Fruit fly (Drosophila melanogaster) whole organism, embryonic: Measurements from ENCODE around the gene Fancl.

Experiments
- Atf-2 ChIP-seq: fragments of 200-800 bp; sonication (Bioruptor generic); optimal IDR thresholded peaks from 2 replicates; lab custom pipeline; 2016; ENCODE audit warnings: missing biosample characterization, missing genetic modification characterization
- C15 ChIP-seq: fragments of 200-800 bp; sonication (Bioruptor generic); IDR thresholded peaks from 3 replicates; pipeline ENCODE4 v1.3.6; 2022; ENCODE audit warnings: missing biosample characterization, missing genetic modification characterization
- CG1024 ChIP-seq: fragments of 200-800 bp; sonication (Bioruptor generic); IDR thresholded peaks from 2 replicates; pipeline ENCODE4 v1.3.6; 2022; ENCODE audit warnings: missing biosample characterization, missing genetic modification characterization
- CG10267 ChIP-seq: fragments of 200-800 bp; sonication (Bioruptor generic); optimal IDR thresholded peaks from 2 replicates; lab custom pipeline; 2018; ENCODE audit warnings: missing biosample characterization, mild to moderate bottlenecking, missing genetic modification characterization, moderate library complexity
- CG10366 ChIP-seq: fragments of 200-800 bp; sonication (Bioruptor generic); IDR thresholded peaks from 2 replicates; pipeline ENCODE4 v1.3.6; 2022; ENCODE audit warnings: missing biosample characterization, missing genetic modification characterization
- CG14667 ChIP-seq: fragments of 200-800 bp; sonication (Bioruptor generic); IDR thresholded peaks from 2 replicates; pipeline ENCODE4 v1.3.6; 2022; ENCODE audit warnings: missing biosample characterization, missing genetic modification characterization
- CG15514 ChIP-seq: fragments of 200-800 bp; sonication (Bioruptor generic); optimal IDR thresholded peaks from 3 replicates; lab custom pipeline; 2017; ENCODE audit warnings: missing biosample characterization, missing genetic modification characterization, mild to moderate bottlenecking, moderate library complexity, missing genetic modification reagents
- CG15601 ChIP-seq: fragments of 200-800 bp; sonication (Bioruptor generic); optimal IDR thresholded peaks from 3 replicates; lab custom pipeline; 2019; ENCODE audit warnings: missing biosample characterization, mild to moderate bottlenecking, missing genetic modification characterization, moderate library complexity
- CG16815 ChIP-seq: fragments of 200-800 bp; sonication (Bioruptor generic); optimal IDR thresholded peaks from 3 replicates; lab custom pipeline; 2017; ENCODE audit warnings: missing biosample characterization, mild to moderate bottlenecking, missing genetic modification characterization
- CG17359 ChIP-seq: fragments of 200-800 bp; sonication (Bioruptor generic); optimal IDR thresholded peaks from 3 replicates; lab custom pipeline; 2018; ENCODE audit warnings: missing biosample characterization, mild to moderate bottlenecking, missing genetic modification characterization, moderate library complexity
- CG3726 ChIP-seq: fragments of 200-800 bp; sonication (Bioruptor generic); IDR thresholded peaks from 3 replicates; pipeline ENCODE4, ENCODE4 v1.3.6; 2022; ENCODE audit warnings: missing biosample characterization, missing genetic modification characterization
- CG3838 ChIP-seq: fragments of 200-800 bp; sonication (Bioruptor generic); optimal IDR thresholded peaks from 3 replicates; lab custom pipeline; 2016; ENCODE audit warnings: missing biosample characterization, missing genetic modification characterization
- CG4820 ChIP-seq: fragments of 200-800 bp; sonication (Bioruptor generic); optimal IDR thresholded peaks from 3 replicates; lab custom pipeline; 2016; ENCODE audit warnings: missing biosample characterization, missing genetic modification characterization
- CG7839 ChIP-seq: fragments of 200-800 bp; sonication (Bioruptor generic); optimal IDR thresholded peaks from 3 replicates; lab custom pipeline; 2018; ENCODE audit warnings: missing biosample characterization, mild to moderate bottlenecking, missing genetic modification characterization, moderate library complexity
- CG8944 ChIP-seq: fragments of 200-800 bp; sonication (Bioruptor generic); optimal IDR thresholded peaks from 3 replicates; lab custom pipeline; 2016; ENCODE audit warnings: missing biosample characterization, missing genetic modification characterization
- CG9932 ChIP-seq: fragments of 200-800 bp; sonication (Bioruptor generic); IDR thresholded peaks from 2 replicates; pipeline ENCODE4 v1.3.6; 2022; ENCODE audit warnings: missing biosample characterization, missing genetic modification characterization
- Doc2 ChIP-seq: fragments of 200-800 bp; sonication (Bioruptor generic); IDR thresholded peaks from 2 replicates; pipeline ENCODE4 v1.3.6; 2022; ENCODE audit warnings: missing biosample characterization, missing genetic modification characterization
- Elba2 ChIP-seq: fragments of 200-800 bp; sonication (Bioruptor generic); optimal IDR thresholded peaks from 3 replicates; lab custom pipeline; 2016; ENCODE audit warnings: missing biosample characterization, missing genetic modification characterization
- MESR4 ChIP-seq: fragments of 200-800 bp; sonication (Bioruptor generic); optimal IDR thresholded peaks from 2 replicates; lab custom pipeline; 2018; ENCODE audit warnings: missing biosample characterization, mild to moderate bottlenecking, missing genetic modification characterization, moderate library complexity
- Med ChIP-seq: fragments of 200-800 bp; sonication (Bioruptor generic); peaks from one replicate; lab custom pipeline; 2016; ENCODE audit warnings: missing biosample characterization, missing genetic modification characterization, mild to moderate bottlenecking, inconsistent platforms, moderate library complexity
- Mes4 ChIP-seq: fragments of 200-800 bp; sonication (Bioruptor generic); optimal IDR thresholded peaks from 2 replicates; lab custom pipeline; 2016; ENCODE audit warnings: missing biosample characterization, missing genetic modification characterization
- Neu2 ChIP-seq: fragments of 200-800 bp; sonication (Bioruptor generic); optimal IDR thresholded peaks from 3 replicates; lab custom pipeline; 2016; ENCODE audit warnings: missing biosample characterization, missing genetic modification characterization, borderline replicate concordance
- Nf-YC ChIP-seq: fragments of 200-800 bp; optimal IDR thresholded peaks from 3 replicates; lab custom pipeline; 2019; ENCODE audit warnings: missing biosample characterization, mild to moderate bottlenecking, missing genetic modification characterization, moderate library complexity
- Pdp1 ChIP-seq, 2 experiments: fragments of 200-800 bp; sonication (Bioruptor generic); optimal IDR thresholded peaks; 3 replicates each; lab custom pipeline; 2016; ENCODE audit warnings: missing biosample characterization in 2 of 2, missing genetic modification characterization in 2 of 2, mild to moderate bottlenecking in 1 of 2, moderate library complexity in 1 of 2
- Trl ChIP-seq, 3 experiments: fragments of >200 bp in 2 of 3; fragments of 200-800 bp in 1 of 3; sonication (Bioruptor generic) in 1 of 3; optimal IDR thresholded peaks; 2 replicates in 1 of 3; 3 replicates in 2 of 3; lab custom pipeline; 2016 to 2017; ENCODE audit warnings: missing biosample characterization in 1 of 3, missing genetic modification characterization in 1 of 3
- Xrp1 ChIP-seq: fragments of 200-800 bp; sonication (Bioruptor generic); IDR thresholded peaks from 2 replicates; pipeline ENCODE4 v1.3.6; 2022; ENCODE audit warnings: missing biosample characterization, missing genetic modification characterization
- ase ChIP-seq: fragments of 200-800 bp; sonication (Bioruptor generic); IDR thresholded peaks from 3 replicates; pipeline ENCODE4 v1.3.6; 2022; ENCODE audit warnings: missing biosample characterization, missing genetic modification characterization
- cg ChIP-seq: fragments of 200-800 bp; sonication (Bioruptor generic); optimal IDR thresholded peaks from 3 replicates; lab custom pipeline; 2019; ENCODE audit warnings: missing biosample characterization, mild to moderate bottlenecking, missing genetic modification characterization, moderate library complexity
- chif ChIP-seq, 2 experiments: fragments of 200-800 bp; sonication (Bioruptor generic); optimal IDR thresholded peaks; 3 replicates each; lab custom pipeline; 2016; ENCODE audit warnings: missing biosample characterization in 2 of 2, missing genetic modification characterization in 2 of 2
- chinmo ChIP-seq: fragments of 200-800 bp; sonication (Bioruptor generic); IDR thresholded peaks from 4 replicates; pipeline ENCODE4 v1.3.6; 2022; ENCODE audit warnings: missing biosample characterization, missing genetic modification characterization; ENCODE audit not compliant: partially characterized antibody
- ci ChIP-seq: fragments of 200-800 bp; sonication (Bioruptor generic); IDR thresholded peaks from 3 replicates; pipeline ENCODE4 v1.3.6; 2022; ENCODE audit warnings: missing biosample characterization, missing genetic modification characterization
- disco-r ChIP-seq: fragments of 200-800 bp; sonication (Bioruptor generic); optimal IDR thresholded peaks from 2 replicates; lab custom pipeline; 2016; ENCODE audit warnings: missing biosample characterization, missing genetic modification characterization
- fd96Cb ChIP-seq: fragments of 200-800 bp; sonication (Bioruptor generic); optimal IDR thresholded peaks from 2 replicates; lab custom pipeline; 2018; ENCODE audit warnings: missing biosample characterization, mild to moderate bottlenecking, missing genetic modification characterization, moderate library complexity
- hkb ChIP-seq, 2 experiments: fragments of 200-800 bp in 1 of 2; fragments of >200 bp in 1 of 2; sonication (Bioruptor generic) in 1 of 2; IDR thresholded peaks in 1 of 2; optimal IDR thresholded peaks in 1 of 2; 2 replicates each; pipeline versions ENCODE4 v1.3.6 to Lab custom; 2017 to 2022; ENCODE audit warnings: missing biosample characterization in 1 of 2, missing genetic modification characterization in 1 of 2
- inv ChIP-seq: fragments of 200-800 bp; sonication (Bioruptor generic); IDR thresholded peaks from 2 replicates; pipeline ENCODE4 v1.3.6; 2022; ENCODE audit warnings: missing biosample characterization, missing genetic modification characterization; ENCODE audit not compliant: partially characterized antibody
- jumu ChIP-seq: fragments of 200-800 bp; sonication (Bioruptor generic); optimal IDR thresholded peaks from 3 replicates; lab custom pipeline; 2016; ENCODE audit warnings: missing biosample characterization, missing genetic modification characterization
- lola ChIP-seq, 3 experiments: fragments of >200 bp in 2 of 3; fragments of 200-800 bp in 1 of 3; sonication (Bioruptor generic) in 1 of 3; optimal IDR thresholded peaks; 2 replicates each; lab custom pipeline; 2017 to 2019; ENCODE audit warnings: missing biosample characterization in 3 of 3, missing genetic modification characterization in 3 of 3, mild to moderate bottlenecking in 1 of 3, moderate library complexity in 1 of 3
- mirr ChIP-seq: fragments of 200-800 bp; sonication (Bioruptor generic); optimal IDR thresholded peaks from 3 replicates; lab custom pipeline; 2018; ENCODE audit warnings: missing biosample characterization, mild to moderate bottlenecking, missing genetic modification characterization
- ro ChIP-seq: fragments of 200-800 bp; sonication (Bioruptor generic); IDR thresholded peaks from 2 replicates; pipeline ENCODE4 v1.3.6; 2022; ENCODE audit warnings: missing biosample characterization, missing genetic modification characterization
- row ChIP-seq: fragments of 200-800 bp; sonication (Bioruptor generic); IDR thresholded peaks from 3 replicates; pipeline ENCODE4 v1.3.6; 2022; ENCODE audit warnings: missing biosample characterization, missing genetic modification characterization
- scrt ChIP-seq: fragments of 200-800 bp; sonication (Bioruptor generic); optimal IDR thresholded peaks from 2 replicates; lab custom pipeline; 2018; ENCODE audit warnings: missing biosample characterization, mild to moderate bottlenecking, missing genetic modification characterization, moderate library complexity
- sd ChIP-seq: fragments of 200-800 bp; sonication (Bioruptor generic); optimal IDR thresholded peaks from 3 replicates; lab custom pipeline; 2018; ENCODE audit warnings: missing biosample characterization, mild to moderate bottlenecking, missing genetic modification characterization, moderate library complexity
- ttk ChIP-seq: fragments of 200-800 bp; sonication (Bioruptor generic); IDR thresholded peaks from 2 replicates; pipeline ENCODE4 v2.1.2; 2022; ENCODE audit warnings: missing biosample characterization, missing genetic modification characterization
- tx ChIP-seq: fragments of 200-800 bp; sonication (Bioruptor generic); optimal IDR thresholded peaks from 2 replicates; lab custom pipeline; 2016; ENCODE audit warnings: missing biosample characterization, missing genetic modification characterization
- wek ChIP-seq: fragments of 200-800 bp; sonication (Bioruptor generic); optimal IDR thresholded peaks from 3 replicates; lab custom pipeline; 2018; ENCODE audit warnings: missing biosample characterization, mild to moderate bottlenecking, missing genetic modification characterization, moderate library complexity
- wor ChIP-seq: fragments of 200-800 bp; sonication (Bioruptor generic); IDR thresholded peaks from 2 replicates; pipeline ENCODE4 v1.3.6; 2022; ENCODE audit warnings: missing biosample characterization, missing genetic modification characterization

Fancl gene

dm6 chr3R:10080699-10081098, 28.0 kb upstream of the Fancl start (continued):
- TF ChIP-seq cg: peak; percentile 55
- peak; percentile 4 for TF ChIP-seq scrt (GFP tag; lab: Kevin White, UChicago)

- TF ChIP-seq ci (GFP tag; lab: Robert Waterston, UW) (peak; percentile 79; the same call in 2 of the 3 replicates), MESR4 (GFP tag; lab: Kevin White, UChicago) (no peak), fd96Cb (tag; lab: Kevin White, UChicago) (peak; percentile 50), CG15514 (GFP tag; lab: Kevin White, UChicago) (peak; percentile 4), Pdp1 (GFP tag; optimal IDR thresholded peaks at IDR 0.05; lab: Kevin White, UChicago) (peak; percentile 17 to 22), Atf-2 (GFP tag; lab: Kevin White, UChicago) (peak; percentile 1), disco-r (GFP tag; lab: Kevin White, UChicago) (no peak), chinmo (peak; percentile 72; the same call in 2 of the 4 replicates), hkb (optimal IDR thresholded peaks at IDR 0.05; lab: Kevin White, UChicago) (no peak), hkb (GFP tag; IDR thresholded peaks at IDR 0.05; lab: Robert Waterston, UW) (peak; percentile 65), ttk (GFP tag; lab: Robert Waterston, UW) (no peak; the same call in 1 of the 2 replicates), CG1024 (GFP tag; lab: Robert Waterston, UW) (no peak), Neu2 (GFP tag; lab: Kevin White, UChicago) (peak; percentile 3), C15 (no peak), Xrp1 (GFP tag; lab: Robert Waterston, UW) (0 out of 2 replicates have a peak, but pooled peaks have one; percentile 30), CG10366 (GFP tag; lab: Robert Waterston, UW) (peak; percentile 32; the same call in 1 of the 2 replicates), ro (GFP tag; lab: Robert Waterston, UW) (0 out of 2 replicates have a peak, but pooled peaks have one; percentile 17), Mes4 (GFP tag; lab: Kevin White, UChicago) (no peak), row (peak; percentile 49), wor (no peak), mirr (GFP tag; lab: Kevin White, UChicago) (no peak), CG15601 (tag; lab: Kevin White, UChicago) (no peak), Doc2 (GFP tag; lab: Robert Waterston, UW) (no peak), CG10267 (no peak), chif (GFP tag; optimal IDR thresholded peaks at IDR 0.05; lab: Kevin White, UChicago) (peak; percentile 10 to 58), CG7839 (tag; lab: Kevin White, UChicago) (peak; percentile 35), wek (GFP tag; lab: Kevin White, UChicago) (no peak), sd (tag; lab: Kevin White, UChicago) (no peak), CG4820 (GFP tag; lab: Kevin White, UChicago) (peak; percentile 15), CG14667 (no peak), jumu (GFP tag; lab: Kevin White, UChicago) (no peak), CG17359 (tag; lab: Kevin White, UChicago) (peak; percentile 45), CG8944 (peak; percentile 2), CG3838 (GFP tag; lab: Kevin White, UChicago) (no peak), Trl (optimal IDR thresholded peaks at IDR 0.05; lab: Kevin White, UChicago) (peak; percentile 55 to 64), Trl (GFP tag; optimal IDR thresholded peaks at IDR 0.05; lab: Kevin White, UChicago) (peak; percentile 28), Nf-YC (tag; lab: Kevin White, UChicago) (peak; percentile 31), Elba2 (GFP tag; lab: Kevin White, UChicago) (no peak), Med (GFP tag; lab: Kevin White, UChicago) (peak; percentile 57), CG3726 (GFP tag; lab: Robert Waterston, UW) (no peak), lola (GFP tag; optimal IDR thresholded peaks at IDR 0.05; lab: Kevin White, UChicago) (no peak), ase (GFP tag; lab: Robert Waterston, UW) (no peak), tx (GFP tag; lab: Kevin White, UChicago) (peak; percentile 8), CG16815 (no peak), CG9932 (no peak), inv (no peak)
Measured at dm6 chr3R:10079267-10079987, 26.8 kb upstream of the Fancl start.
